Fruit fly (Drosophila melanogaster) whole organism, adult: ENCODE data around the gene CG5151.

ENCODE experiments used
- CG11617 ChIP-seq: fragments of 200-800 bp; sonication (Bioruptor generic); optimal IDR thresholded peaks from 2 replicates; lab custom pipeline; 2017; ENCODE audit warnings: mild to moderate bottlenecking, missing biosample characterization, missing genetic modification reagents, missing genetic modification characterization
- CG12768 ChIP-seq: fragments of 200-800 bp; sonication (Bioruptor generic); optimal IDR thresholded peaks from 2 replicates; lab custom pipeline; 2017; ENCODE audit warnings: missing biosample characterization, missing genetic modification characterization, mild to moderate bottlenecking, moderate library complexity, missing genetic modification reagents
- CG1620 ChIP-seq: fragments of 200-800 bp; sonication (Bioruptor generic); optimal IDR thresholded peaks from 2 replicates; lab custom pipeline; 2016; ENCODE audit warnings: missing biosample characterization, missing genetic modification characterization
- CG33017 ChIP-seq: fragments of 200-800 bp; sonication (Bioruptor generic); optimal IDR thresholded peaks from 2 replicates; lab custom pipeline; 2018; ENCODE audit warnings: missing biosample characterization, mild to moderate bottlenecking, missing genetic modification characterization, moderate library complexity
- CG5204 ChIP-seq: fragments of 200-800 bp; sonication (Bioruptor generic); optimal IDR thresholded peaks from 2 replicates; lab custom pipeline; 2016; ENCODE audit warnings: missing biosample characterization, missing genetic modification characterization
- CG7045 ChIP-seq: fragments of 200-800 bp; sonication (Bioruptor generic); optimal IDR thresholded peaks from 2 replicates; lab custom pipeline; 2017; ENCODE audit warnings: missing biosample characterization, mild to moderate bottlenecking, missing genetic modification characterization
- CG7101 ChIP-seq: fragments of 200-800 bp; sonication (Bioruptor generic); optimal IDR thresholded peaks from 2 replicates; lab custom pipeline; 2018; ENCODE audit warnings: missing biosample characterization, mild to moderate bottlenecking, missing genetic modification characterization, moderate library complexity
- Clk ChIP-seq: fragments of 200-800 bp; sonication (Bioruptor generic); optimal IDR thresholded peaks from 2 replicates; lab custom pipeline; 2017; ENCODE audit warnings: missing biosample characterization, missing genetic modification characterization
- Crg-1 ChIP-seq: fragments of 200-800 bp; sonication (Bioruptor generic); optimal IDR thresholded peaks from 2 replicates; lab custom pipeline; 2016; ENCODE audit warnings: missing biosample characterization, missing genetic modification characterization
- Hr96 ChIP-seq: fragments of 200-800 bp; sonication (Bioruptor generic); optimal IDR thresholded peaks from 2 replicates; lab custom pipeline; 2016; ENCODE audit warnings: missing biosample characterization, missing genetic modification characterization
- Mnt ChIP-seq: fragments of 200-800 bp; sonication (Bioruptor generic); optimal IDR thresholded peaks from 2 replicates; lab custom pipeline; 2016; ENCODE audit warnings: missing biosample characterization, mild to moderate bottlenecking, missing genetic modification characterization
- bab1 ChIP-seq: fragments of 200-800 bp; sonication (Bioruptor generic); optimal IDR thresholded peaks from 3 replicates; lab custom pipeline; 2019; ENCODE audit warnings: missing biosample characterization, mild to moderate bottlenecking, missing genetic modification characterization, moderate library complexity
- cic ChIP-seq: fragments of 200-800 bp; sonication (Bioruptor generic); optimal IDR thresholded peaks from 2 replicates; lab custom pipeline; 2017; ENCODE audit warnings: missing biosample characterization, mild to moderate bottlenecking, missing genetic modification characterization, moderate library complexity
- cnc ChIP-seq, 2 experiments: fragments of >200 bp; optimal IDR thresholded peaks; 2 replicates each; lab custom pipeline; 2017
- kay ChIP-seq: fragments of 200-800 bp; sonication (Bioruptor generic); peaks from one replicate; lab custom pipeline; 2016; ENCODE audit warnings: missing biosample characterization, missing genetic modification characterization, borderline replicate concordance
- ovo ChIP-seq: fragments of 200-800 bp; sonication (Bioruptor generic); optimal IDR thresholded peaks from 2 replicates; lab custom pipeline; 2016; ENCODE audit warnings: missing biosample characterization, missing genetic modification characterization
- pad ChIP-seq: fragments of 200-800 bp; sonication (Bioruptor generic); optimal IDR thresholded peaks from 3 replicates; lab custom pipeline; 2017; ENCODE audit warnings: missing biosample characterization, missing genetic modification characterization, mild to moderate bottlenecking, moderate library complexity, missing genetic modification reagents
- tj ChIP-seq: fragments of 200-800 bp; sonication (Bioruptor generic); optimal IDR thresholded peaks from 3 replicates; lab custom pipeline; 2017; ENCODE audit warnings: missing biosample characterization, mild to moderate bottlenecking, missing genetic modification characterization, moderate library complexity
- toe ChIP-seq: fragments of 200-800 bp; sonication (Bioruptor generic); optimal IDR thresholded peaks from 2 replicates; lab custom pipeline; 2016; ENCODE audit warnings: missing biosample characterization, missing genetic modification characterization

Gene CG5151

DNA sequence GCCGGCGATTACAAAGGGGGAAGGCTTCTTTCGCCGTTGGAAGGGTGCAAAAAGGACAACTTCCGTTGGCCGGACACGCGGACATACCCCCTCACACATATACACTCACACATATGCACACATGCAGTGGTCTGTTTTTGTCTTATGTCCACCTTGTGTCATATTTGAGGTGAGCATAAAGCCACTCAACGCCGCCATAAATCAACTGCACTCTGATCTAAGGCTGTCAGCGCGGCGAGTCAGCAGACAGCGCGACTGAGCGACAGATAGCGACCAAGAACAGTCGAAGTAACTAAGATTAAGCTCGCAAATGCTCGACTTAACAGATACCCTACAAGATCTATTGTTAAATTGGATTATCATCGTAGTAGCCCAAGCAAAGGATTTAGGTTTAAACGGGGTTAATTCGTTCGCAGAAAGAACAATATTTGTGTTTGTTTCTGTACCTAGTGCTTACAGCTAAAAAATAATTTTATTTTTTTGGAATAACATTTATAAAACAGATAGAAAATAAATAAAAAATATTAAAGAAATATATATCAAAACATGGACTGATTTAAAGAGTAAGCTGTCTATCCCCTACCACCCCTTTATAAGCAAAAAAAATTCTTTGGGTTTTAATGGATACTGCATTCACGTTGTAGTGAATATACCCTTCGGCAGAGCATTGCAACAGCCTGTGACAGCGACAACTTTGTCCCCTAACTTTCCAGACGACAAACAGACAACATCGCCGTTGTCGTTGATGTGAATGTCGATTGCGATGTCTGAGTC lies 44.5 kb upstream of the CG5151 start:
- TF ChIP-seq tj (GFP tag; lab: Kevin White, UChicago) (no peak), kay (GFP tag; lab: Kevin White, UChicago) (no peak), CG1620 (GFP tag; lab: Kevin White, UChicago) (no peak), CG5204 (GFP tag; lab: Kevin White, UChicago) (no peak), CG12768 (GFP tag; lab: Kevin White, UChicago) (no peak), Hr96 (GFP tag; lab: Kevin White, UChicago) (no peak), pad (GFP tag; lab: Kevin White, UChicago) (no peak), CG33017 (tag; lab: Kevin White, UChicago) (no peak), CG11617 (no peak)

DNA sequence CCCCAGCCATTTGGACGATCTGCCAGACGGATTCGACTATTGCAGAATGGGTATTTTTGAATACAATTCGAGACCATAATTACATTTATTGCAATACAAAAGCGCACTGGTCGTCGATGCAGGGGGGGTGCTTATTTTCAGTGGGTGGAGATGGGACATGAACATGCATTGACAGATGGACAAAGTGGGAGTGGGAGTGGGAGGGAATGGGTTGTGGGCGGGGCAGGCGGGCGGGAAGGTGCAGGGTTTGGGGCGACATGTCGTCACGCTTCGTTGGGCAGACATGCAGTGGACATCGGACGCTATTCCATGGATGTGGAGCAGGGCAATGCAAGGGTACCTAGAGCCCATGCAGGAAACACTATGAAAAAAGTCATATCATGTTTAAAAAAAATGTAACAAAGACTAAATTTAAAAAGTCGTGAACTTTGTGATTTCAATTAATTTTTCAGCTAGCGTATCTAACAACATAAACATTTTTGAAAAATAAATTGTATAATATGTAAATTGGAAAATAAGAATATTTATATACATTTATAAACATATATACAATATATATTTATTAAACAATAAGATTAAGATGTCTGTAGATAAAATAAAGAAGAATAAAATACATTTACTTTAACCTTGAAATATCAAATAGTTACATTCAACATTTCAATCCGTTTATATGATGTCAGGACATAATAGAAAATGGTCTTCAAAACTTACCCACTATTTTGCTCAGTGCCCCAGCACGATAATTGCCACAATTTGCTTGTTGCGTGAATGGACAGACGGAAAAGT lies 43.7 kb upstream of the CG5151 start:
- TF ChIP-seq CG33017 (tag; lab: Kevin White, UChicago) (no peak), CG11617 (no peak), toe (GFP tag; lab: Kevin White, UChicago) (no peak), CG1620 (GFP tag; lab: Kevin White, UChicago) (no peak), CG12768 (GFP tag; lab: Kevin White, UChicago) (no peak), ovo (GFP tag; lab: Kevin White, UChicago) (no peak), tj (GFP tag; lab: Kevin White, UChicago) (no peak)

DNA sequence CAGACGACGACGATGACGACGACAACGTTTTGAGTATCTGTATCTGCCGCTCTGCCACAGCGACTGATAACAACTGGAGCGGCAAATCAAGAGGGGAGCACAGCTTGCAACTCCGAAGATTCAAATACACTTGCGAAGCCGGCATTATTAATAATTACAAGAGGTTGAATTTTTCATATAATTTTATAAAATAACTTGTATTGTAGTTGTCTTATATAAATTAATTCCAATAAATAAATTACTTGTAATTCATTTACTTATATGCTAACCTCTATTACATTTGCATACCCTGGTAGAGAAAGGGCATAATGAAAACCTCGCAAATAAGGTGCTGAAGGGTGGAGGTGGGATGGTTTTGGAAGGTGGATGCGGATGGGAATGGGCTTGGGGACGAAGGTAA lies 39.6 kb upstream of the CG5151 start:
- no peak for TF ChIP-seq toe (GFP tag; lab: Kevin White, UChicago)
- TF ChIP-seq Hr96 (GFP tag; lab: Kevin White, UChicago) = no peak
- no peak for TF ChIP-seq bab1 (GFP tag; lab: Kevin White, UChicago)
- no peak for TF ChIP-seq Clk (GFP tag; lab: Kevin White, UChicago)
- TF ChIP-seq cic (GFP tag; lab: Kevin White, UChicago) = no peak
- TF ChIP-seq CG11617 = no peak
- no peak for TF ChIP-seq ovo (GFP tag; lab: Kevin White, UChicago)
- no peak for TF ChIP-seq CG1620 (GFP tag; lab: Kevin White, UChicago)

DNA sequence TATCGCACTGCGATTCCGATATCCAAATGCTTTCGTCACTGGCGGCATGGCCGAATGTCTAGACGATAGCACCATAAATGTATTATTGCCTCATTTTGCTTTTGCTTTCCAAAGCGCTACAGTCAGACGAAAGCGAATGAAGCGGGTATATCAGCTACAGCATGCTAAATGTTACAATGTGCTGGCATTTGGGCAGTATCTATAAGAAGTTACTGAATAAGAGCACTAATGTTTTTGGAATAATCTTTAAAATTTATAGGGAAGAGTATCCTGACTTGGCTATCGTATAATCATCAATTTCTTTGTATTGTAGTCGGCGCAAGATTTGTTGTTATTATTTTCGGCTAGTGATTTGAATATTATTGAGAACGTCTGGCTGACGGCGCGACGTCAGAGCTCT lies 38.7 kb upstream of the CG5151 start:
- TF ChIP-seq Mnt (GFP tag; lab: Kevin White, UChicago) (no peak), CG7101 (tag; lab: Kevin White, UChicago) (peak; percentile 12)

DNA sequence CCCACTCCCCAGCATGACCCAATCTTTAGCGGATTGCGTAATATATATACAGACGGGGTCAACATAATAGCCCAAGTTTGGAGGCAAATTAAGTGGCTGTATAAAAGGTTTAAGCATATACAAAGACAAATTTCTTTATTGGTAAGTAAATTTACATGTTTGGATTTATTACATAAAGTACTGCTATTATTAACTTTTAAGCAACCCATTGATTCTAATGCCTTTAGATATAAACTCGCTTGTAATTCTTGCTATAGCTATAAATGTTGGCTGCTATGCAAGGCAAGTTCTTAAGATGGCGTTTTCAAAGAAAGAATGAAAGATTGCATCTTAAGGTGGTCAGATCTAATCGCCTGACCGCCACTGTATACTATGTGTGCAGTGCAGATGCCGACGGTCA lies 38.0 kb upstream of the CG5151 start:
- TF ChIP-seq CG33017 (tag; lab: Kevin White, UChicago) = no peak
- TF ChIP-seq Crg-1 (GFP tag; lab: Kevin White, UChicago) = no peak
- no peak for TF ChIP-seq CG7045 (GFP tag; lab: Kevin White, UChicago)
- peak; percentile 0 for TF ChIP-seq CG5204 (GFP tag; lab: Kevin White, UChicago)
- TF ChIP-seq CG1620 (GFP tag; lab: Kevin White, UChicago) = no peak

DNA sequence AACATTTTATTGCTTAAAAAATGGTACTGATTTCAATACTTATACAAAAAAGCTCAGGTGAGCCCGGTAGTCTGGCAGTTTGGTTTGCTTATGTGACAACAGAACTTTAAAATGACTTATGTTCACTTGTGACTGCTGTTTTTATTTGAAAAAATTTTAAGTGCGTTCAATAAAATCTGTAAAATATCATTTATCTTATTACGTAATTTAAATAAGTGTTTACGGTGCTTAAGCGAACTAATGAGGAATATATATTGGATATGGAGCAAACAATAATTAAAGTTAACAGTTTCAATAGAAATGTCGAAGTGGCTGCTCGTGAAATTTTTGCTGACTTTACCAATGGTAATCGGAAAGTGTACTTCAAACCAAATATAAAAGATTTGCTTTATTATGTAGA lies 36.5 kb upstream of the CG5151 start, which contains the start of gene dls:
dls (plus strand) TSS at position 301 of the 400 bp plus-strand sequence.
- TF ChIP-seq CG12768 (GFP tag; lab: Kevin White, UChicago) = no peak
- TF ChIP-seq tj (GFP tag; lab: Kevin White, UChicago) = no peak
- no peak for TF ChIP-seq Hr96 (GFP tag; lab: Kevin White, UChicago)
- no peak for TF ChIP-seq CG33017 (tag; lab: Kevin White, UChicago)
- no peak for TF ChIP-seq cic (GFP tag; lab: Kevin White, UChicago)
- TF ChIP-seq cnc (optimal IDR thresholded peaks at IDR 0.05; lab: Kevin White, UChicago) = no peak

DNA sequence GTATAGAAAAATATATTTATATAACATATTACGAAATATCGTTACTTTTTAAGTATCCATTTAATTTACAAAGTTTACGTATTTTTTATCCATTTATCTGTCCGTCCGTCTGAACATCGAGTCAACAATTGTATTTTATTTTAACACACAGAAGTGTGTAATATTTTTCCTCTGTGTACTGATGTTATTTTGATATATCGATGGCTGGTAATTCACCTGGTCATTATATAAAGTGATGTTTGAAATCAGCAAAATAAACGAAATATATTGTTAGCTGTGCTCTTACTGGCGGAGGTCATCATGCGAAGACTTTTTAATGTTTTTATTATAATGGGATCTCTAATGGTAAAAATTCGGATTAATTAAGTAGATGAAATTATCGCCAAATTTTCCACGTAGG lies 35.4 kb upstream of the CG5151 start, which contains the start of gene CG33689:
CG33689 (plus strand) TSS at position 301 of the 400 bp plus-strand sequence.
- no peak for TF ChIP-seq Crg-1 (GFP tag; lab: Kevin White, UChicago)
- TF ChIP-seq CG12768 (GFP tag; lab: Kevin White, UChicago) = no peak
- no peak for TF ChIP-seq kay (GFP tag; lab: Kevin White, UChicago)
- no peak for TF ChIP-seq CG7045 (GFP tag; lab: Kevin White, UChicago)
- no peak for TF ChIP-seq cnc (optimal IDR thresholded peaks at IDR 0.05; lab: Kevin White, UChicago)
- no peak for TF ChIP-seq bab1 (GFP tag; lab: Kevin White, UChicago)
